Fruit fly (Drosophila melanogaster) whole organism, wandering third instar larva: ENCODE measurements around the gene mora.

Experiments
- Abd-B ChIP-seq: fragments of >200 bp; optimal IDR thresholded peaks from 2 replicates; lab custom pipeline; 2017; ENCODE audit warnings: missing biosample characterization, missing genetic modification characterization
- CG9705 ChIP-seq: fragments of 200-800 bp; sonication (Bioruptor generic); optimal IDR thresholded peaks from 2 replicates; lab custom pipeline; 2018; ENCODE audit warnings: missing biosample characterization, mild to moderate bottlenecking, missing genetic modification characterization
- Dfd ChIP-seq: fragments of >200 bp; optimal IDR thresholded peaks from 2 replicates; lab custom pipeline; 2017; ENCODE audit warnings: missing biosample characterization, missing genetic modification characterization
- Dif ChIP-seq: fragments of 200-275, 200-300 bp; sonication (Bioruptor generic); optimal IDR thresholded peaks from 2 replicates; lab custom pipeline; 2018; ENCODE audit warnings: missing biosample characterization, missing genetic modification characterization; ENCODE audit not compliant: partially characterized antibody
- HLH106 ChIP-seq: fragments of 200-800 bp; optimal IDR thresholded peaks from 3 replicates; lab custom pipeline; 2019; ENCODE audit warnings: missing biosample characterization, mild to moderate bottlenecking, missing genetic modification characterization, moderate library complexity
- Hnf4 ChIP-seq: fragments of 200-800 bp; sonication (Bioruptor generic); optimal IDR thresholded peaks from 2 replicates; lab custom pipeline; 2016; ENCODE audit warnings: missing biosample characterization, mild to moderate bottlenecking, missing genetic modification characterization
- Hr78 ChIP-seq: fragments of >200 bp; optimal IDR thresholded peaks from 2 replicates; lab custom pipeline; 2017; ENCODE audit warnings: missing biosample characterization, missing genetic modification characterization
- Hr83 ChIP-seq: fragments of 200-300 bp; sonication (Bioruptor generic); optimal IDR thresholded peaks from 2 replicates; lab custom pipeline; 2016; ENCODE audit warnings: missing biosample characterization, mild to moderate bottlenecking, missing genetic modification characterization, moderate library complexity; ENCODE audit not compliant: poor library complexity, severe bottlenecking
- Jra ChIP-seq: sonication (Bioruptor generic); optimal IDR thresholded peaks from 2 replicates; lab custom pipeline; 2016; ENCODE audit warnings: missing biosample characterization, missing genetic modification characterization
- Mio ChIP-seq: sonication (Bioruptor generic); optimal IDR thresholded peaks from 2 replicates; lab custom pipeline; 2016; ENCODE audit warnings: missing biosample characterization, missing genetic modification characterization
- Myc ChIP-seq: fragments of >200 bp; optimal IDR thresholded peaks from 2 replicates; lab custom pipeline; 2017
- OdsH ChIP-seq: fragments of 200-800 bp; sonication (Bioruptor generic); optimal IDR thresholded peaks from 2 replicates; lab custom pipeline; 2016; ENCODE audit warnings: missing biosample characterization, mild to moderate bottlenecking, missing genetic modification characterization
- Rel ChIP-seq, 2 experiments: fragments of 200-800 bp; sonication (Bioruptor generic) in 1 of 2; optimal IDR thresholded peaks; 2 replicates in 1 of 2; 3 replicates in 1 of 2; lab custom pipeline; 2016 to 2019; ENCODE audit warnings: mild to moderate bottlenecking in 2 of 2, missing biosample characterization in 2 of 2, missing genetic modification characterization in 2 of 2, moderate library complexity in 1 of 2
- Sp1 ChIP-seq: fragments of 200-800 bp; sonication (Bioruptor generic); optimal IDR thresholded peaks from 3 replicates; lab custom pipeline; 2019; ENCODE audit warnings: missing biosample characterization, mild to moderate bottlenecking, missing genetic modification characterization, moderate library complexity
- Vsx2 ChIP-seq: fragments of 200-300, 225-300 bp; sonication (Bioruptor generic); optimal IDR thresholded peaks from 2 replicates; lab custom pipeline; 2018; ENCODE audit warnings: missing biosample characterization, missing genetic modification characterization; ENCODE audit not compliant: partially characterized antibody
- br ChIP-seq: fragments of 200-800 bp; sonication (Bioruptor generic); optimal IDR thresholded peaks from 2 replicates; lab custom pipeline; 2016; ENCODE audit warnings: missing biosample characterization, missing genetic modification characterization
- brk ChIP-seq: fragments of 200-800 bp; sonication (Bioruptor generic); optimal IDR thresholded peaks from 2 replicates; lab custom pipeline; 2016; ENCODE audit warnings: missing biosample characterization, mild to moderate bottlenecking, missing genetic modification characterization
- dl ChIP-seq, 2 experiments: fragments of 175-275, 200-275 bp in 1 of 2; fragments of 200-275 bp in 1 of 2; sonication (Bioruptor generic); optimal IDR thresholded peaks; lab custom pipeline; 2018; ENCODE audit warnings: mild to moderate bottlenecking in 2 of 2, missing biosample characterization in 2 of 2, missing genetic modification characterization in 2 of 2, moderate library complexity in 2 of 2; ENCODE audit not compliant: partially characterized antibody in 2 of 2, insufficient read depth in 1 of 2
- dmrt93B ChIP-seq: fragments of 200-800 bp; sonication (Bioruptor generic); optimal IDR thresholded peaks from 2 replicates; lab custom pipeline; 2018; ENCODE audit warnings: missing biosample characterization, mild to moderate bottlenecking, missing genetic modification characterization
- dsf ChIP-seq: sonication (Bioruptor generic); optimal IDR thresholded peaks from 2 replicates; lab custom pipeline; 2016; ENCODE audit warnings: missing biosample characterization, missing genetic modification characterization, borderline replicate concordance
- ey ChIP-seq: fragments of 200-800 bp; sonication (Bioruptor generic); optimal IDR thresholded peaks from 2 replicates; lab custom pipeline; 2016; ENCODE audit warnings: missing biosample characterization, missing genetic modification characterization
- foxo ChIP-seq, 2 experiments: fragments of 200-800 bp; sonication (Bioruptor generic); optimal IDR thresholded peaks; 2 replicates in 1 of 2; 3 replicates in 1 of 2; lab custom pipeline; 2016 to 2017; ENCODE audit warnings: missing biosample characterization in 2 of 2, missing genetic modification characterization in 2 of 2
- fru ChIP-seq: fragments of 200-800 bp; sonication (Bioruptor generic); optimal IDR thresholded peaks from 3 replicates; lab custom pipeline; 2016; ENCODE audit warnings: missing biosample characterization, mild to moderate bottlenecking, missing genetic modification characterization
- h ChIP-seq: fragments of 200-800 bp; sonication (Bioruptor generic); optimal IDR thresholded peaks from 3 replicates; lab custom pipeline; 2016; ENCODE audit warnings: missing biosample characterization, mild to moderate bottlenecking, missing genetic modification characterization
- jim ChIP-seq: fragments of 175-275, 200-325 bp; sonication (Bioruptor generic); optimal IDR thresholded peaks from 2 replicates; lab custom pipeline; 2016; ENCODE audit warnings: missing biosample characterization, mild to moderate bottlenecking, missing genetic modification characterization
- lola ChIP-seq: fragments of >200 bp; optimal IDR thresholded peaks from 2 replicates; lab custom pipeline; 2017; ENCODE audit warnings: missing biosample characterization, missing genetic modification characterization
- pan ChIP-seq: fragments of >200 bp; optimal IDR thresholded peaks from 2 replicates; lab custom pipeline; 2017
- psq ChIP-seq: fragments of 200-800 bp; sonication (Bioruptor generic); optimal IDR thresholded peaks from 3 replicates; lab custom pipeline; 2017; ENCODE audit warnings: missing biosample characterization, mild to moderate bottlenecking, missing genetic modification characterization, moderate library complexity
- rgr ChIP-seq: fragments of 200-800 bp; sonication (Bioruptor generic); optimal IDR thresholded peaks from 3 replicates; lab custom pipeline; 2016; ENCODE audit warnings: missing biosample characterization, mild to moderate bottlenecking, missing genetic modification characterization
- sage ChIP-seq: fragments of 200-800 bp; sonication (Bioruptor generic); optimal IDR thresholded peaks from 2 replicates; lab custom pipeline; 2016; ENCODE audit warnings: missing biosample characterization, mild to moderate bottlenecking, missing genetic modification characterization
- sv ChIP-seq: fragments of 200-800 bp; sonication (Bioruptor generic); optimal IDR thresholded peaks from 3 replicates; lab custom pipeline; 2016; ENCODE audit warnings: missing biosample characterization, missing genetic modification characterization
- tai ChIP-seq: sonication (Bioruptor generic); optimal IDR thresholded peaks from 2 replicates; lab custom pipeline; 2016; ENCODE audit warnings: missing biosample characterization, missing genetic modification characterization
- usp ChIP-seq: fragments of >200 bp; optimal IDR thresholded peaks from 2 replicates; lab custom pipeline; 2017; ENCODE audit warnings: missing biosample characterization, missing genetic modification characterization

Gene mora

dm6 chr3R:24186188-24186587, at the start of gene mora:
TSS of gene mora (plus strand) at chr3R:24186359.
- no peak for TF ChIP-seq foxo (GFP tag; optimal IDR thresholded peaks at IDR 0.05; lab: Kevin White, UChicago)
- no peak for TF ChIP-seq Jra (GFP tag; lab: Kevin White, UChicago)
- TF ChIP-seq dl (GFP tag; optimal IDR thresholded peaks at IDR 0.05; lab: Kevin White, UChicago; ENCODE audit: insufficient read depth in 1 of 2, partially characterized antibody in 2 of 2): no peak
- no peak for TF ChIP-seq Hr78 (GFP tag; lab: Kevin White, UChicago)
- TF ChIP-seq h (GFP tag; lab: Kevin White, UChicago): no peak
- no peak for TF ChIP-seq Dif (GFP tag; lab: Kevin White, UChicago)
- TF ChIP-seq Hr83 (GFP tag; lab: Kevin White, UChicago): no peak
- TF ChIP-seq fru: no peak

DNA sequence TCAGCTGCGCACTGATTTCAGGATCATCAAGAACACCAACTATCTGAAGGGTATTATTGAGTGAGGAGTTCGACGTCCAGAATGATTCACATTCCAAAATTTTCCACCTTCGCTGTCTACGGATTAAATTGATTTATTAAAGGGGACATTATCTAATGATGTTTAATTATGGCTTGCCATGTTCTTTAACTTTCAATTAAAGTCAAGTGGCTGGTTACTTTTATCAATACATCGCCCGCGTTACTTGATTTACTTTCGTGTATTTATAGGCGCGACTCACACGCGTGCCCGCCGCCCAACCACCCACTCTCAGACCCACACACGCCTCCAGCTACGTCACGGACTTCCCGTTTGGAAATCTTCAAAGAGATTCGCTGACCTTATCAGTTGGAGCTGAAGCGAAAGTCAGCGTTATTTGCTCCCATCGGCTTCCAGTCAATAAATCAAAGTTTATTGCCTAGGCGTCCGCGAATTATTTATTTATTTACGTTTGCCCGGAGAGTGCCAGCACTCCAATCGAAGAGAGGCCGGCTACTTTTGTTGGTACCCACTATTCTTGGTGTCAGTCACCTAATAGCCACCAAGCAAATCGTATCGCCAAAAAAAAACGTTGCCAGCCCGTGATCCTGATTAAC, 48.7 kb upstream of the mora start, which contains the start of gene Npc2f:
Gene Npc2f, plus strand, starts transcription at position 585 of the 635 bp plus-strand sequence.
- no peak for TF ChIP-seq Hr83 (GFP tag; lab: Kevin White, UChicago)
- TF ChIP-seq Rel (GFP tag; optimal IDR thresholded peaks at IDR 0.05; lab: Kevin White, UChicago): peak; percentile 54
- TF ChIP-seq Rel (tag; optimal IDR thresholded peaks at IDR 0.05; lab: Kevin White, UChicago): peak; percentile 77
- TF ChIP-seq fru: peak; percentile 72
- no peak for TF ChIP-seq Jra (GFP tag; lab: Kevin White, UChicago)
- TF ChIP-seq, all 38 proteins: peak for 2

- no peak for TF ChIP-seq Rel (GFP tag; optimal IDR thresholded peaks at IDR 0.05; lab: Kevin White, UChicago)
- TF ChIP-seq Rel (tag; optimal IDR thresholded peaks at IDR 0.05; lab: Kevin White, UChicago): peak; percentile 78
- no peak for TF ChIP-seq Mio (GFP tag; lab: Kevin White, UChicago)
- no peak for TF ChIP-seq sv (GFP tag; lab: Kevin White, UChicago)
- no peak for TF ChIP-seq HLH106 (tag; lab: Kevin White, UChicago)
- no peak for TF ChIP-seq usp
- no peak for TF ChIP-seq rgr (GFP tag; lab: Kevin White, UChicago)
- TF ChIP-seq fru: peak; percentile 5
- no peak for TF ChIP-seq Hnf4 (GFP tag; lab: Kevin White, UChicago)
- TF ChIP-seq tai: no peak
- TF ChIP-seq, all 38 proteins: peak for 2
Measured at dm6 chr3R:24138478-24139455, 47.4 kb upstream of the mora start.

DNA sequence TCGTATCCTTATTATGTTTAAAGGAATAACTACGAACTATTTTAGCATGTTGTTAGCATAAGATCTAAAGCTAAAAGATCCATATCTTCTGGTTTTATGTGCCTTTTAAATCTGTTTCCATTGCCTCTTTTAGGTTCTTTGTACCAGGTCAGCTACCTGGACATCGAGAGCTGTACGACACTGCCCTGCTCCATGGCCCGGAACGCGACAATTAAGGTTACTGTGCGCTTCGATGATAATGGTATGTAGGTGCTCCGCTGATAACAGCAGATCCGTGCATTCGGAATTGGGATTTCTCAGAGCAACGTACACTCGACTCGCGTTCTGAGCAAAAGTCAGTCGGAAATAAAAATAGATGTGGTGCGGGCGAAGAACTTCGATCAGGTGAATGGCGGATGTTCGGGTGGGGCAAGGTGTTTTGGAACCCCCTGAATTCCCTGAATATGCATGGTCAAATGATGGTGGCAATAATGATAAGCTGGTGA, 46.5 kb upstream of the mora start:
- TF ChIP-seq pan (lab: Kevin White, UChicago): no peak
- TF ChIP-seq fru: no peak
- TF ChIP-seq Rel (GFP tag; optimal IDR thresholded peaks at IDR 0.05; lab: Kevin White, UChicago): no peak
- peak; percentile 92 for TF ChIP-seq Rel (tag; optimal IDR thresholded peaks at IDR 0.05; lab: Kevin White, UChicago)
- TF ChIP-seq br (GFP tag; lab: Kevin White, UChicago): no peak
- TF ChIP-seq HLH106 (tag; lab: Kevin White, UChicago): no peak
- TF ChIP-seq CG9705 (GFP tag; lab: Kevin White, UChicago): no peak
- no peak for TF ChIP-seq Dfd (GFP tag; lab: Kevin White, UChicago)
- no peak for TF ChIP-seq Hnf4 (GFP tag; lab: Kevin White, UChicago)
- TF ChIP-seq, all 38 proteins: peak for 1

DNA sequence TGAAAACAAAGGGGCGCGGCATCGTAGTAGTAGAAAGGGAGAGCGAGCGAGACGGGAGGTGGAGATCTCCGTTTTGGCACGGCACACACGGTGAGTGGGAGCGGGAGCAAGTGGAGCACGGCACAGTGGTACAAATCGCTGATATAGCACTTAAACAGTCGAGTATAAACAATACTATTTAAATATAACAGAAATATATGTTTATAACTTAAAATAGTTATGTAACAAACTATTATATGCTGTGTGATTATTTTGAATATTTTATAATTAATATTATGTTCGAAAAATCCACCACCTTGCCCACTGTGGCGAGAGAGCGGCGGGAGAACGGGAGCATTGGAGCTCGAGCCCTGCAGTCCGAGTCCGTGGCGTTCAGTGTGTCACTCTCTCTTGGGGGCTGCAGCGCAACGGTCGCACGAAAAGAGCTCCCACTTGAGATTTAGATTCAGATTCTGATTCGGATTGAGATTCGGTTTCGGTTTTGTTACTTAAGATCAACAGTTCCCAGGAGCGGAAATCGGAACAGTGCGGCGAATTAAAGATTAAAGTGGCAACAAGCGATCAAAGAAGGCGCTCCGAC, 45.1 kb upstream of the mora start, which contains the start of gene Kal1:
Gene Kal1, plus strand, starts transcription at position 383 of the 580 bp plus-strand sequence.
- peak; percentile 95 for TF ChIP-seq sage (GFP tag; lab: Kevin White, UChicago)
- TF ChIP-seq ey (GFP tag; lab: Kevin White, UChicago): peak; percentile 90
- TF ChIP-seq Hnf4 (GFP tag; lab: Kevin White, UChicago): peak; percentile 93
- peak; percentile 96 for TF ChIP-seq fru
- TF ChIP-seq Myc (lab: Kevin White, UChicago): no peak
- peak; percentile 98 for TF ChIP-seq rgr (GFP tag; lab: Kevin White, UChicago)
- peak; percentile 98 for TF ChIP-seq Rel (GFP tag; optimal IDR thresholded peaks at IDR 0.05; lab: Kevin White, UChicago)
- TF ChIP-seq Rel (tag; optimal IDR thresholded peaks at IDR 0.05; lab: Kevin White, UChicago): peak; percentile 88
- TF ChIP-seq Sp1 (GFP tag; lab: Kevin White, UChicago): peak; percentile 99
- no peak for TF ChIP-seq Hr78 (GFP tag; lab: Kevin White, UChicago)
- peak; percentile 98 for TF ChIP-seq HLH106 (tag; lab: Kevin White, UChicago)
- TF ChIP-seq br (GFP tag; lab: Kevin White, UChicago): peak; percentile 93
- no peak for TF ChIP-seq Abd-B (GFP tag; lab: Kevin White, UChicago)
- TF ChIP-seq Jra (GFP tag; lab: Kevin White, UChicago): peak; percentile 80
- TF ChIP-seq psq (GFP tag; lab: Kevin White, UChicago): peak; percentile 96
- peak; percentile 94 for TF ChIP-seq dmrt93B (GFP tag; lab: Kevin White, UChicago)
- TF ChIP-seq brk (GFP tag; lab: Kevin White, UChicago): peak; percentile 96
- peak; percentile 65 for TF ChIP-seq sv (GFP tag; lab: Kevin White, UChicago)
- no peak for TF ChIP-seq Vsx2
- peak; percentile 98 for TF ChIP-seq h (GFP tag; lab: Kevin White, UChicago)
- TF ChIP-seq Dif (GFP tag; lab: Kevin White, UChicago): peak; percentile 55
- TF ChIP-seq OdsH (GFP tag; lab: Kevin White, UChicago): peak; percentile 98
- no peak for TF ChIP-seq jim
- peak; percentile 7 to 98 for TF ChIP-seq foxo (GFP tag; optimal IDR thresholded peaks at IDR 0.05; lab: Kevin White, UChicago)
- no peak for TF ChIP-seq lola (GFP tag; lab: Kevin White, UChicago)
- no peak for TF ChIP-seq tai
- TF ChIP-seq dsf (GFP tag; lab: Kevin White, UChicago): peak; percentile 72
